Fruit fly (Drosophila melanogaster): ENCODE results near the gene CG15005.
A peak's percentile ranks its signal among the peaks of the same experiment; 100 is the strongest.

CG15005 gene

DNA sequence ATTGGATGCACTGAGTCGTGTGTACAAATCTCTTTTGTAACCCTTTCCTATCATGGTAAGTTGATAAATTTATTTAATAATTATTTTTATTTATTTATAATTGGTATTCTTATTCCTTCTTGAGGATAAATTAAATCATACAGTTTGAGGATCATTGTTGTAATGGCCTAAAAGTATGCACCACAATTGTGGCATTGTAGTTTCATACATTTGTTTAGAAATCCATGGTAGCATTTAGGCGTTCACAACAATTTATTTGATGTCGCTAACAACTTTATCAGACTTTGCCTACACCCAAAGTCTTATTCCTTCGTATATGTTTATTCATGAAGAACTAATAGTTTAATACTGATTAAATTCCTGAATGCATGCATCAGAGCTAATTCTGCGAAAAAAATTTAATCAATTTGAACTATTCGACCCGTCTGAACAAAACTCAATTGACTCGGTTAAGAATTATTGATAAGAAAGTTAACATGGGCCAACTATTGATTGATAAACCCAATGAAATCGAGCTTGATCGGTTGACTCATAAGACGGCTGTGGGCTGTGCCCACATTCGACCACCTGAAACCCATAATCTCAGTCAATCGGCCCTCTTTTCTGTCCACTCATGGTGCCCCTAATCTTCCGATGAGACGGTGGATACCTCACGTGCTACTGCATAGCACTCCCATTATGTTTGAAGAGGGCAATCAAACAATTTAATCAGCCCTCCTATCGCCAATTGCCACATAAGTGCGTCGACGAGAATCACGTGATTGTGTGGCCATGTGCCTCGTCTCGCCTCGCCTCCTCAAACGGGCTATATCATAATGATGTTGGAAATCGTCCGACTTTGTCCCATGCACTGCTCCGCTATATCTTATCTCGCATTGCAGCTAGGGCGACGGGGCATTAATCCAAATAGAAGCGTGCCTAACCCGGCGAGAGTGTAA, 15.4 kb upstream of the CG15005 start:
- TF ChIP-seq CG34376 (GFP tag; optimal IDR thresholded peaks at IDR 0.05) (peak; percentile 88), CG2199 (GFP tag; IDR thresholded peaks at IDR 0.05) (peak; percentile 68; the same call in 1 of the 3 replicates), vvl (GFP tag; IDR thresholded peaks at IDR 0.05) (peak; percentile 15; the same call in 1 of the 2 replicates), CG10959 (GFP tag; IDR thresholded peaks at IDR 0.05) (no peak), Hmr (GFP tag; optimal IDR thresholded peaks at IDR 0.05) (peak; percentile 6), CG9932 (GFP tag; IDR thresholded peaks at IDR 0.05) (no peak), pros (GFP tag; optimal IDR thresholded peaks at IDR 0.05) (peak; percentile 55), MBD-R2 (GFP tag; IDR thresholded peaks at IDR 0.05) (0 out of 2 replicates have a peak, but pooled peaks have one; percentile 11), CG30403 (GFP tag; optimal IDR thresholded peaks at IDR 0.05) (no peak), CG18599 (GFP tag; optimal IDR thresholded peaks at IDR 0.05) (peak; percentile 24), ci (GFP tag; IDR thresholded peaks at IDR 0.05) (peak; percentile 37; the same call in 1 of the 3 replicates), Drgx (GFP tag; IDR thresholded peaks at IDR 0.05) (peak; percentile 28; the same call in 1 of the 2 replicates), Deaf1 (tag; optimal IDR thresholded peaks at IDR 0.05) (peak; percentile 7), Hey (tag; optimal IDR thresholded peaks at IDR 0.05) (peak; percentile 70), Kr (GFP tag; optimal IDR thresholded peaks at IDR 0.05) (peak; percentile 16), CG11247 (GFP tag; IDR thresholded peaks at IDR 0.05) (no peak), CG6813 (GFP tag; optimal IDR thresholded peaks at IDR 0.05) (peak; percentile 22), dati (GFP tag; IDR thresholded peaks at IDR 0.05) (no peak), Pdp1 (GFP tag; optimal IDR thresholded peaks at IDR 0.05) (peak in 1 of 2 experiments; percentile 35), org-1 (GFP tag; optimal IDR thresholded peaks at IDR 0.05) (peak; percentile 39), ATbp (GFP tag; optimal IDR thresholded peaks at IDR 0.05) (peak; percentile 14), Stat92E (GFP tag; optimal IDR thresholded peaks at IDR 0.05) (no peak), sens-2 (GFP tag; IDR thresholded peaks at IDR 0.05) (0 out of 2 replicates have a peak, but pooled peaks have one; percentile 11), CG10147 (GFP tag; optimal IDR thresholded peaks at IDR 0.05) (no peak), mirr (GFP tag; optimal IDR thresholded peaks at IDR 0.05) (peak; percentile 84), Ada2b (GFP tag; IDR thresholded peaks at IDR 0.05) (no peak), ftz-f1 (GFP tag; optimal IDR thresholded peaks at IDR 0.05) (peak; percentile 10), CG32772 (GFP tag; IDR thresholded peaks at IDR 0.05) (peak; percentile 29; the same call in 1 of the 2 replicates), Sry-β (GFP tag; optimal IDR thresholded peaks at IDR 0.05) (no peak), vnd (GFP tag; IDR thresholded peaks at IDR 0.05; ENCODE audit: partially characterized antibody) (peak; percentile 67), CrebB (tag; optimal IDR thresholded peaks at IDR 0.05) (no peak), oc (tag; optimal IDR thresholded peaks at IDR 0.05) (peak; percentile 13), ind (GFP tag; optimal IDR thresholded peaks at IDR 0.05) (no peak), Awh (GFP tag; IDR thresholded peaks at IDR 0.05) (peak; percentile 56; the same call in 1 of the 2 replicates), CG10543 (GFP tag; optimal IDR thresholded peaks at IDR 0.05) (peak; percentile 70), CG12155 (GFP tag; optimal IDR thresholded peaks at IDR 0.05) (no peak), Hmx (GFP tag; optimal IDR thresholded peaks at IDR 0.05) (no peak), Vsx1 (GFP tag; optimal IDR thresholded peaks at IDR 0.05) (peak; percentile 72), sug (tag; optimal IDR thresholded peaks at IDR 0.05) (peak; percentile 96), CG32532 (GFP tag; IDR thresholded peaks at IDR 0.05) (peak; percentile 44), crol (GFP tag; IDR thresholded peaks at IDR 0.05) (peak; percentile 60), CG12104 (GFP tag; optimal IDR thresholded peaks at IDR 0.05) (no peak), grn (GFP tag; optimal IDR thresholded peaks at IDR 0.05) (peak; percentile 99), luna (GFP tag; optimal IDR thresholded peaks at IDR 0.05) (no peak), CG10267 (tag; optimal IDR thresholded peaks at IDR 0.05) (no peak), CG2875 (GFP tag; optimal IDR thresholded peaks at IDR 0.05) (peak; percentile 30), CG6654 (GFP tag; optimal IDR thresholded peaks at IDR 0.05) (peak; percentile 96), twi (tag; optimal IDR thresholded peaks at IDR 0.05) (peak; percentile 17)
